Worm (Caenorhabditis elegans): ENCODE measurements around the gene Y38H6C.23.
"Not testable (repeated sequence)": the region's sequence is repeated elsewhere in the genome, so short reads cannot be mapped to it uniquely, and the experiment has no call there.

DNA sequence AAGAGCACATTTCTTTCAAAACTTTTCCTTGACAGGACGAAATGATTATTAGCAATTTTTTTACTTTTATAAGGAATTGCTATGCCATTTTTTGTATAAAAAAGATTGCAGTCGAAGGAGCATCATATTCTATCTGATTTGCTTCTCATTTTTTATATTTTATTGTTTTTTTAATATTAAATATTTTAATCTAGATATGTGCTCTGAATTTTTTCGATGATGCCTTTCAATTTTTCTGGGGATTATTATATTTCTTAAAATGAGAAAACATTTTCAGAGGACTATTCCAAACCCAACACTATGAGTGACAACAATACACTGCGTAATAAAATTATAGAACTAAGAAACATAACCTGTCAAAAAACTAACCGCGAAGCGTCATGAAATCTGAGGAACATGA lies 12.8 kb upstream of the Y38H6C.23 start, which contains the start of gene F26F2.4:
- not testable (repeated sequence) for TF ChIP-seq aly-2 (tag; optimal IDR thresholded peaks at IDR 0.05); nhr-11 (tag; optimal IDR thresholded peaks at IDR 0.05); nhr-10 (tag; optimal IDR thresholded peaks at IDR 0.05); Y55F3AM.14 (GFP tag; optimal IDR thresholded peaks at IDR 0.05); unc-55 (GFP tag; optimal IDR thresholded peaks at IDR 0.05); sma-9 (GFP tag; optimal IDR thresholded peaks at IDR 0.05); sma-9 (tag; optimal IDR thresholded peaks at IDR 0.05); lin-39 (tag; optimal IDR thresholded peaks at IDR 0.05); peb-1 (tag; optimal IDR thresholded peaks at IDR 0.05); nhr-12 (tag; optimal IDR thresholded peaks at IDR 0.05); nhr-237 (tag; optimal IDR thresholded peaks at IDR 0.05); egl-27 (tag; optimal IDR thresholded peaks at IDR 0.05)
